Worm (Caenorhabditis elegans) whole organism, late embryonic: ENCODE results near the gene lpr-3.

Source experiments
- C38D4.7 ChIP-seq: fragments of 200-800 bp; sonication (Bioruptor generic); optimal IDR thresholded peaks from 2 replicates; lab custom pipeline; 2018; ENCODE audit warnings: mild to moderate bottlenecking, missing genetic modification characterization, moderate library complexity, missing compliant biosample characterization
- F13H6.1 ChIP-seq: sonication (generic microtip); optimal IDR thresholded peaks from 2 replicates; lab custom pipeline; 2016; ENCODE audit warnings: missing genetic modification characterization, missing compliant biosample characterization
- K02D7.2 ChIP-seq: sonication (generic microtip); optimal IDR thresholded peaks from 2 replicates; lab custom pipeline; 2017; ENCODE audit warnings: mild to moderate bottlenecking, missing genetic modification characterization, missing compliant biosample characterization
- K09A11.1 ChIP-seq: sonication (generic microtip); optimal IDR thresholded peaks from 2 replicates; lab custom pipeline; 2017; ENCODE audit warnings: antibody characterized with exemption, mild to moderate bottlenecking, missing genetic modification characterization, missing compliant biosample characterization; ENCODE audit not compliant: insufficient read depth
- T23F11.4 ChIP-seq: fragments of 200-800 bp; sonication (Bioruptor generic); optimal IDR thresholded peaks from 2 replicates; lab custom pipeline; 2018; ENCODE audit warnings: mild to moderate bottlenecking, missing genetic modification characterization, missing compliant biosample characterization
- Y22D7AL.16 ChIP-seq: sonication (generic microtip); optimal IDR thresholded peaks from 2 replicates; lab custom pipeline; 2016; ENCODE audit warnings: missing genetic modification characterization, missing compliant biosample characterization
- ama-1 ChIP-seq: fragments of 150-350 bp; optimal IDR thresholded peaks from 2 replicates; lab custom pipeline; 2014
- ceh-18 ChIP-seq: sonication (generic microtip); optimal IDR thresholded peaks from 2 replicates; lab custom pipeline; 2016; ENCODE audit warnings: missing genetic modification characterization, missing compliant biosample characterization
- ceh-2 ChIP-seq: sonication (generic microtip); optimal IDR thresholded peaks from 2 replicates; lab custom pipeline; 2016; ENCODE audit warnings: missing genotype, missing genetic modification characterization, missing compliant biosample characterization
- ceh-30 ChIP-seq: fragments of 150-350 bp; optimal IDR thresholded peaks from 2 replicates; lab custom pipeline; 2014; ENCODE audit warnings: missing biosample characterization, missing genetic modification characterization
- ceh-31 ChIP-seq: sonication (generic microtip); optimal IDR thresholded peaks from 2 replicates; lab custom pipeline; 2016; ENCODE audit warnings: missing genetic modification characterization, missing compliant biosample characterization
- ceh-34 ChIP-seq: sonication (generic microtip); optimal IDR thresholded peaks from 2 replicates; lab custom pipeline; 2016; ENCODE audit warnings: mild to moderate bottlenecking, missing genetic modification characterization, missing compliant biosample characterization
- elt-2 ChIP-seq: sonication (generic microtip); optimal IDR thresholded peaks from 2 replicates; lab custom pipeline; 2016; ENCODE audit warnings: missing genetic modification reagents, missing genetic modification characterization, missing compliant biosample characterization
- ets-4 ChIP-seq: sonication (generic microtip); optimal IDR thresholded peaks from 2 replicates; lab custom pipeline; 2016; ENCODE audit warnings: missing genetic modification characterization, missing compliant biosample characterization
- eyg-1 ChIP-seq: sonication (generic microtip); optimal IDR thresholded peaks from 2 replicates; lab custom pipeline; 2016; ENCODE audit warnings: missing genotype, missing genetic modification characterization, missing compliant biosample characterization
- hlh-30 ChIP-seq: sonication (generic microtip); optimal IDR thresholded peaks from 2 replicates; lab custom pipeline; 2017; ENCODE audit warnings: antibody characterized with exemption, missing genetic modification characterization, missing compliant biosample characterization; ENCODE audit not compliant: insufficient read depth
- lin-11 ChIP-seq: fragments of 200-800 bp; sonication (Bioruptor generic); optimal IDR thresholded peaks from 2 replicates; lab custom pipeline; 2018; ENCODE audit warnings: mild to moderate bottlenecking, missing genetic modification characterization, missing compliant biosample characterization
- nhr-11 ChIP-seq: fragments of 150-350 bp; optimal IDR thresholded peaks from 2 replicates; lab custom pipeline; 2014; ENCODE audit warnings: missing biosample characterization, missing genetic modification characterization
- npax-4 ChIP-seq: sonication (generic microtip); optimal IDR thresholded peaks from 2 replicates; lab custom pipeline; 2016; ENCODE audit warnings: missing genetic modification characterization, missing compliant biosample characterization
- pag-3 ChIP-seq: sonication (generic microtip); optimal IDR thresholded peaks from 2 replicates; lab custom pipeline; 2016; ENCODE audit warnings: missing compliant biosample characterization, missing genetic modification characterization, borderline replicate concordance
- pha-2 ChIP-seq: sonication (generic microtip); optimal IDR thresholded peaks from 2 replicates; lab custom pipeline; 2017; ENCODE audit warnings: mild to moderate bottlenecking, missing genetic modification characterization, missing compliant biosample characterization
- pha-4 ChIP-seq: fragments of 150-350 bp; optimal IDR thresholded peaks from 2 replicates; lab custom pipeline; 2018; ENCODE audit warnings: missing biosample characterization, missing genetic modification reagents, missing genetic modification characterization
- pqm-1 ChIP-seq: sonication (generic microtip); optimal IDR thresholded peaks from 2 replicates; lab custom pipeline; 2016; ENCODE audit warnings: missing genetic modification characterization, missing compliant biosample characterization
- ref-2 ChIP-seq: sonication (generic microtip); optimal IDR thresholded peaks from 2 replicates; lab custom pipeline; 2016; ENCODE audit warnings: missing genetic modification characterization, missing compliant biosample characterization
- rnt-1 ChIP-seq: sonication (generic microtip); optimal IDR thresholded peaks from 2 replicates; lab custom pipeline; 2016; ENCODE audit warnings: missing genetic modification characterization, missing compliant biosample characterization
- sox-2 ChIP-seq: fragments of 200-800 bp; sonication (Bioruptor generic); IDR thresholded peaks from 2 replicates; pipeline ENCODE4 v1.3.6; 2022; ENCODE audit warnings: missing genetic modification reagents, missing genetic modification characterization, missing compliant biosample characterization
- tbx-2 ChIP-seq: sonication (generic microtip); optimal IDR thresholded peaks from 2 replicates; lab custom pipeline; 2016; ENCODE audit warnings: missing genetic modification characterization, missing compliant biosample characterization
- ttx-3 ChIP-seq: sonication (generic microtip); optimal IDR thresholded peaks from 2 replicates; lab custom pipeline; 2016; ENCODE audit warnings: missing genetic modification reagents, missing genetic modification characterization, missing compliant biosample characterization
- unc-3 ChIP-seq, 2 experiments: fragments of 200-800 bp in 1 of 2; sonication (Bioruptor generic) in 1 of 2; sonication (generic microtip) in 1 of 2; conservative IDR thresholded peaks in 1 of 2; optimal IDR thresholded peaks in 1 of 2; 2 replicates each; pipeline versions ENCODE4 v1.3.6 to Lab custom; 2016 to 2022; ENCODE audit warnings: missing compliant biosample characterization in 2 of 2, missing genetic modification characterization in 2 of 2, missing genetic modification reagents in 1 of 2
- unc-55 ChIP-seq: sonication (generic microtip); optimal IDR thresholded peaks from 2 replicates; lab custom pipeline; 2017; ENCODE audit warnings: missing biosample characterization, missing genetic modification reagents, missing genetic modification characterization
- unc-86 ChIP-seq: sonication (generic microtip); optimal IDR thresholded peaks from 2 replicates; lab custom pipeline; 2016; ENCODE audit warnings: missing genetic modification characterization, missing compliant biosample characterization
- zip-5 ChIP-seq: sonication (generic microtip); optimal IDR thresholded peaks from 2 replicates; lab custom pipeline; 2016; ENCODE audit warnings: missing genetic modification characterization, missing compliant biosample characterization

lpr-3 gene

ce11 chrX:11053615-11054014, 3.6 kb upstream of the lpr-3 start, which contains the start of gene C09F12.2:
Gene C09F12.2 (plus strand): TSS chrX:11053915.
- TF ChIP-seq ets-4 (tag; lab: Kevin White, UChicago): no peak
- no peak for TF ChIP-seq ceh-18 (tag; lab: Kevin White, UChicago)
- TF ChIP-seq nhr-11 (tag; lab: Kevin White, UChicago): no peak
- TF ChIP-seq T23F11.4 (GFP tag; lab: Kevin White, UChicago): no peak
- no peak for TF ChIP-seq npax-4 (tag; lab: Kevin White, UChicago)
- no peak for TF ChIP-seq unc-86 (tag; lab: Kevin White, UChicago)
- TF ChIP-seq lin-11 (tag; lab: Kevin White, UChicago): no peak
- no peak for TF ChIP-seq sox-2 (GFP tag; lab: Robert Waterston, UW)
- no peak for TF ChIP-seq C38D4.7
- no peak for TF ChIP-seq ttx-3
- no peak for TF ChIP-seq ceh-34 (tag; lab: Kevin White, UChicago)
- no peak for TF ChIP-seq K09A11.1 (tag; lab: Kevin White, UChicago)
- no peak for TF ChIP-seq unc-3 (GFP tag; conservative IDR thresholded peaks at IDR 0.05; lab: Robert Waterston, UW)
- TF ChIP-seq unc-3 (tag; optimal IDR thresholded peaks at IDR 0.05; lab: Kevin White, UChicago): no peak
- TF ChIP-seq Y22D7AL.16 (tag; lab: Kevin White, UChicago): no peak
- no peak for TF ChIP-seq zip-5 (tag; lab: Kevin White, UChicago)
- no peak for TF ChIP-seq eyg-1
- no peak for TF ChIP-seq F13H6.1 (tag; lab: Kevin White, UChicago)
- TF ChIP-seq ceh-2 (tag; lab: Kevin White, UChicago): no peak
- no peak for TF ChIP-seq rnt-1
- TF ChIP-seq pag-3 (tag; lab: Kevin White, UChicago): no peak

ce11 chrX:11059744-11060143, 2.5 kb downstream of the lpr-3 start, which contains the start of gene lpr-6:
Gene lpr-6 (plus strand): TSS chrX:11059994.
- no peak for TF ChIP-seq unc-3 (GFP tag; conservative IDR thresholded peaks at IDR 0.05; lab: Robert Waterston, UW)
- TF ChIP-seq unc-3 (tag; optimal IDR thresholded peaks at IDR 0.05; lab: Kevin White, UChicago): no peak
- TF ChIP-seq npax-4 (tag; lab: Kevin White, UChicago): no peak
- no peak for TF ChIP-seq pqm-1 (tag; lab: Kevin White, UChicago)
- TF ChIP-seq ref-2: no peak
- peak; percentile 2 for TF ChIP-seq ceh-31 (tag; lab: Kevin White, UChicago)
- no peak for TF ChIP-seq ceh-30
- TF ChIP-seq ama-1 (lab: Kevin White, UChicago): peak; percentile 19
- TF ChIP-seq tbx-2: no peak

DNA sequence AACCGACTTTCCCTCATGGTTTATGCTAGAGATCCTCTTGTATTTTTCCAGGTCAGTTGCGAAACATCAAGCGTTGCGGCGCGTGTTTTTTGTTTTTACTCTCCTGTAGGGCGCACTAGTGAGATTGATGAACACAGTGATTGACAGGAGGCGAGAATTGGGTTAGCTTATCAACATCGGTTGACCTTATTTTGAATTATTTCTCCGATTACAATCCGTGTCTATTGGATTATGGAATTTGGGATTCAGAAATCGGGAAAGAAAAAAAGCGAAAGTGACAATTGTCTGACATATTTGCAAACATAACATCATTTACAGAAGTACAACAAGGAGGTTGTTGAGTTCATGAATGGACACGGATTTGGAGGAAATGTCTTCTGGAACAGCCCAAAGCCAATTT, 3.7 kb downstream of the lpr-3 start:
- TF ChIP-seq ref-2 (no peak), eyg-1 (no peak), pqm-1 (tag; lab: Kevin White, UChicago) (no peak), nhr-11 (tag; lab: Kevin White, UChicago) (no peak), hlh-30 (tag; lab: Kevin White, UChicago) (no peak), pag-3 (tag; lab: Kevin White, UChicago) (no peak), pha-2 (tag; lab: Kevin White, UChicago) (no peak), unc-86 (tag; lab: Kevin White, UChicago) (no peak)

DNA sequence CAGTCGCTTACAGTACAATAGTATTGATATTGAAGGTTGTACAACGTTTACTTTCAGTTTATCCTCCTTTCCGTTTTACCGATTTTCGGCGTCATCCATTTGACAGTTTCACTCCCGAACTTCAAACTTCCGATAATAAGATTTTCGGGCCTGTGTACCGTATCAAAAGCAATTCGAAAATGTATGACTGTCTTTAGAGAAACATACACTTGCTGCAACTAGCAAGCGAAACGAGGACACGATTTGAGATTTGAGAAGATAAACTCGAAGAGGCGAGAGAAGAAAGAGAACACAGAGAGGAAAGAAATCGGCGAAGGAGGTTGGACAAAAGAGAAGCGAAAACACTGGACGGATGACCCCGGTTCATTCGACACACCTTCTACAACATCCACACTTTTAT, 4.7 kb downstream of the lpr-3 start, which contains the start of gene lpr-5:
Gene lpr-5 (plus strand): TSS at position 220 of the 400 bp plus-strand sequence.
- no peak for TF ChIP-seq nhr-11 (tag; lab: Kevin White, UChicago)
- no peak for TF ChIP-seq C38D4.7
- TF ChIP-seq pha-4 (tag; lab: Kevin White, UChicago): no peak
- TF ChIP-seq K02D7.2 (tag; lab: Kevin White, UChicago): no peak
- TF ChIP-seq elt-2 (tag; lab: Kevin White, UChicago): no peak

DNA sequence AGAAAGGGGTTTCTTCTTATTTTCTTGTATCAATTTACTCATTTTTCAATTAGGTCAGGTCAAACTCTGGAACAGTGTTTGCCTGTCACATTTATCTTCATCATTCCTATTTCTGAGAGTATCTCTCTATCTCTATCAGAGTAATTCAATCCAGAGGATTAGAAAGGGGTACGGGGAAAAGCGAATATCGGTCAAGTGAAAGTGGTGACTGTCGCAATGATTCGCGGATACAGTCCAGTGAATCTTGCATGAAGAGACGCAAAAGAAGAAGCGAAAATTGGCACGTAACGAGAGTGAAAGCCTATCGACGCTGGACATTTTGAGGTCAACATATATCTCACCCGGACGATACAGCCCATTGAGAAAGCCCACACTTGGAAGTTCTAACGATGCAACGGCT, 7.6 kb downstream of the lpr-3 start, which contains the start of gene lpr-4:
Gene lpr-4 (plus strand): TSS at position 328 of the 400 bp plus-strand sequence.
- TF ChIP-seq ref-2: peak; percentile 17
- TF ChIP-seq unc-55 (GFP tag; lab: Kevin White, UChicago): peak; percentile 21
- TF ChIP-seq ets-4 (tag; lab: Kevin White, UChicago): no peak
